Fruit fly (Drosophila melanogaster) whole organism, embryonic: ENCODE data around the gene CG2818.

ENCODE experiments used
- BtbVII ChIP-seq: fragments of 200-800 bp; sonication (Bioruptor generic); optimal IDR thresholded peaks from 3 replicates; lab custom pipeline; 2017; ENCODE audit warnings: missing biosample characterization, mild to moderate bottlenecking, missing genetic modification characterization
- CG10431 ChIP-seq: fragments of 200-800 bp; sonication (Bioruptor generic); optimal IDR thresholded peaks from 3 replicates; lab custom pipeline; 2018; ENCODE audit warnings: missing biosample characterization, mild to moderate bottlenecking, missing genetic modification characterization
- CG12299 ChIP-seq: fragments of 200-800 bp; sonication (Bioruptor generic); optimal IDR thresholded peaks from 2 replicates; lab custom pipeline; 2018; ENCODE audit warnings: missing biosample characterization, mild to moderate bottlenecking, missing genetic modification characterization
- CG17328 ChIP-seq: fragments of 200-800 bp; sonication (Bioruptor generic); IDR thresholded peaks from 2 replicates; pipeline ENCODE4 v1.3.6; 2022; ENCODE audit warnings: missing biosample characterization, missing genetic modification characterization
- CG9817 ChIP-seq: fragments of 200-800 bp; sonication (Bioruptor generic); optimal IDR thresholded peaks from 2 replicates; lab custom pipeline; 2018; ENCODE audit warnings: missing biosample characterization, mild to moderate bottlenecking, missing genetic modification characterization, moderate library complexity
- Dad ChIP-seq: fragments of 200-800 bp; sonication (Bioruptor generic); optimal IDR thresholded peaks from 3 replicates; lab custom pipeline; 2016; ENCODE audit warnings: missing biosample characterization, missing genetic modification characterization
- Oaz ChIP-seq: fragments of 200-800 bp; sonication (Bioruptor generic); IDR thresholded peaks from 2 replicates; pipeline ENCODE4 v1.3.6; 2022; ENCODE audit warnings: missing biosample characterization, missing genetic modification characterization
- Oli ChIP-seq: fragments of 200-800 bp; sonication (Bioruptor generic); optimal IDR thresholded peaks from 2 replicates; lab custom pipeline; 2018; ENCODE audit warnings: missing biosample characterization, mild to moderate bottlenecking, missing genetic modification characterization, moderate library complexity
- Rx ChIP-seq: fragments of 200-800 bp; sonication (Bioruptor generic); IDR thresholded peaks from 2 replicates; pipeline ENCODE4 v1.3.6; 2022; ENCODE audit warnings: missing biosample characterization, missing genetic modification characterization
- chinmo ChIP-seq: fragments of 200-800 bp; sonication (Bioruptor generic); IDR thresholded peaks from 4 replicates; pipeline ENCODE4 v1.3.6; 2022; ENCODE audit warnings: missing biosample characterization, missing genetic modification characterization; ENCODE audit not compliant: partially characterized antibody
- fru ChIP-seq: fragments of >200 bp; optimal IDR thresholded peaks from 2 replicates; lab custom pipeline; 2017
- org-1 ChIP-seq: fragments of 200-800 bp; sonication (Bioruptor generic); optimal IDR thresholded peaks from 2 replicates; lab custom pipeline; 2017; ENCODE audit warnings: missing biosample characterization, missing genetic modification characterization
- zfh1 ChIP-seq: fragments of 200-800 bp; sonication (Bioruptor generic); IDR thresholded peaks from 3 replicates; pipeline ENCODE4 v1.3.6; 2022; ENCODE audit warnings: missing biosample characterization, missing genetic modification characterization

DNA sequence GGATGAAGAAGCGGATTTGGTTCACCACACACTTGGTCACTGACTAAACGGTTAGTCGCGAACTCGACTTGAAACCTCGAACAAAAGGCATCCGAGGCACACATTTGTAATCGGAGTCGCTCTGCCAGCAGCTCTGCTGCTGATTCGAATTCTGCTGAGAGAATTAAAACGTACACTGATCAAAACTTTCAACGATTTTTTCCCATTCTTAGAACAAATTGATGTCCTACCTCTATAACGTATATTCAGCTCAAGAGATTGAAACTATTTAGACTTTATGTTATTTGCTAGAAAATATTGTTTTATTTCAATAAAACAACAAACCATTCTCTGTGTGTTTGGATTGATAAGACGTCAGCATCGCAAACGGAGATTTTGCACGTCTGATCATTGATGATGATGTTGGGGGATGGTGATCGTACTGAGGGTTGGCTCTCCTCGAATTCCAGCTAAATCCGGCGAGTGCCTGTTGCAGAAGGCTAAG, 7.7 kb upstream of the CG2818 start, which contains the start of gene CG31778:
- no peak for TF ChIP-seq CG10431 (GFP tag; lab: Kevin White, UChicago)
- TF ChIP-seq chinmo (GFP tag; lab: Robert Waterston, UW): no peak
- no peak for TF ChIP-seq CG9817 (tag; lab: Kevin White, UChicago)
- TF ChIP-seq CG17328 (GFP tag; lab: Robert Waterston, UW): no peak
- no peak for TF ChIP-seq fru
- TF ChIP-seq org-1 (GFP tag; lab: Kevin White, UChicago): no peak
- TF ChIP-seq Rx (GFP tag; lab: Robert Waterston, UW): no peak
- no peak for TF ChIP-seq zfh1 (GFP tag; lab: Robert Waterston, UW)
- TF ChIP-seq Dad (GFP tag; lab: Kevin White, UChicago): no peak
- TF ChIP-seq BtbVII (GFP tag; lab: Kevin White, UChicago): no peak
- TF ChIP-seq Oli (tag; lab: Kevin White, UChicago): no peak
- TF ChIP-seq Oaz (GFP tag; lab: Robert Waterston, UW): no peak
- TF ChIP-seq CG12299: no peak
